Worm (Caenorhabditis elegans): ENCODE measurements around the gene eif-3.G.

DNA sequence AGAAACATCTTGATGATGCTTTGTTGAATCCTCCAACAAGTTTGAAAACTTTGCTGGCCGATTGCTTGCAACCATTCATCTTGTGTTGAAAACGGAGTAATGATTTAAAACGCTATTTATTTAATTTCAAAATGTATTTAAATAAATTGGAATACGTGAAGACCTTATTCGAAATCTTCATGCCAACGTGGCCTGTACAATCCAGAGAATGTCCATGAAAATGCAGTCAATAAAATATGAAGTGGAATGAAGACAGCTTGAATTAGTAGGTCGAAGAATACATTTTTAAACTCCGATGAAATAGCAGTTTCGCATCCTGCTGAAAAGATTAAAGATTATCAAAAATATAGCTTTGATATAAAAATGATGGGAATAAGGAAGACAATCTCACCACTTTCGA, 11.9 kb downstream of the eif-3.G start, which contains the start of gene F22B5.5:
- TF ChIP-seq ceh-100 (GFP tag; IDR thresholded peaks at IDR 0.05) (no peak), lag-1 (GFP tag; IDR thresholded peaks at IDR 0.05) (no peak), ama-1 (optimal IDR thresholded peaks at IDR 0.05) (no peak), ama-1 (GFP tag; optimal IDR thresholded peaks at IDR 0.05) (no peak), Y95B8A.8 (GFP tag; IDR thresholded peaks at IDR 0.05) (no peak), cebp-1 (GFP tag; IDR thresholded peaks at IDR 0.05) (no peak), cebp-1 (tag; optimal IDR thresholded peaks at IDR 0.05) (no peak), hmg-1.2 (GFP tag; IDR thresholded peaks at IDR 0.05) (no peak), pha-4 (tag; optimal IDR thresholded peaks at IDR 0.05) (no peak), unc-62 (GFP tag; optimal IDR thresholded peaks at IDR 0.05) (no peak), let-526 (GFP tag; IDR thresholded peaks at IDR 0.05) (no peak), ceh-27 (GFP tag; optimal IDR thresholded peaks at IDR 0.05) (no peak), T07F8.4 (tag; optimal IDR thresholded peaks at IDR 0.05) (no peak), nfya-1 (tag; optimal IDR thresholded peaks at IDR 0.05; ENCODE audit: borderline replicate concordance, insufficient read depth) (no peak), C17E4.6 (GFP tag; IDR thresholded peaks at IDR 0.05) (no peak), Y53G8AR.9 (GFP tag; conservative IDR thresholded peaks at IDR 0.05) (no peak)

All from whole organism, young adult.